Fruit fly (Drosophila melanogaster): ENCODE data around the gene yellow-e2.
A peak's percentile ranks its signal among the peaks of the same experiment; 100 is the strongest.

Gene yellow-e2

dm6 chr3R:13419979-13420378 lies 13.2 kb upstream of the yellow-e2 start, which contains the start of gene Ir87a:
Gene Ir87a (plus strand): TSS chr3R:13420279.
- TF ChIP-seq CG8478 (optimal IDR thresholded peaks at IDR 0.05) (no peak), CTCF (optimal IDR thresholded peaks at IDR 0.05) (no peak)

- no peak for TF ChIP-seq CTCF (optimal IDR thresholded peaks at IDR 0.05)
Measured at dm6 chr3R:13417067-13417595, 10.3 kb upstream of the yellow-e2 start.

dm6 chr3R:13415186-13415585 lies 8.4 kb upstream of the yellow-e2 start, which contains the start of gene yellow-e:
Gene yellow-e (minus strand): TSS chr3R:13415286.
- TF ChIP-seq CG8478 (optimal IDR thresholded peaks at IDR 0.05) (no peak), CTCF (optimal IDR thresholded peaks at IDR 0.05) (no peak)

dm6 chr3R:13412704-13413103 lies 5.9 kb upstream of the yellow-e2 start:
- TF ChIP-seq CG8478 (optimal IDR thresholded peaks at IDR 0.05) (no peak), CTCF (optimal IDR thresholded peaks at IDR 0.05) (no peak)

dm6 chr3R:13404841-13405441 lies 1.9 kb downstream of the yellow-e2 start, which contains the start of gene yellow-e3:
Gene yellow-e3 (minus strand): TSS chr3R:13404870.
- no peak for TF ChIP-seq CTCF (optimal IDR thresholded peaks at IDR 0.05)

dm6 chr3R:13403032-13403459 lies 3.8 kb downstream of the yellow-e2 start, which contains the start of gene Dpm3:
Gene Dpm3 (minus strand): TSS chr3R:13403051.
- no peak for TF ChIP-seq CG8478 (optimal IDR thresholded peaks at IDR 0.05)
- peak; percentile 54 to 59 for TF ChIP-seq CTCF (optimal IDR thresholded peaks at IDR 0.05)

dm6 chr3R:13401722-13402296 lies 5.0 kb downstream of the yellow-e2 start, which contains the start of gene GILT1:
Gene GILT1 (minus strand): TSS chr3R:13401862.
- TF ChIP-seq CG8478 (optimal IDR thresholded peaks at IDR 0.05) = no peak
- TF ChIP-seq CTCF (optimal IDR thresholded peaks at IDR 0.05) = no peak

dm6 chr3R:13400902-13401721 lies 5.7 kb downstream of the yellow-e2 start:
- TF ChIP-seq CG8478 (optimal IDR thresholded peaks at IDR 0.05) = no peak
- no peak for TF ChIP-seq CTCF (optimal IDR thresholded peaks at IDR 0.05)

- TF ChIP-seq CTCF (optimal IDR thresholded peaks at IDR 0.05) (no peak), CG8478 (optimal IDR thresholded peaks at IDR 0.05) (no peak)
Measured at dm6 chr3R:13397535-13397934, 9.3 kb downstream of the yellow-e2 start, which contains the start of gene CG14377. Gene CG14377 (plus strand): TSS chr3R:13397835.

- TF ChIP-seq CG8478 (optimal IDR thresholded peaks at IDR 0.05) (no peak), CTCF (optimal IDR thresholded peaks at IDR 0.05) (no peak)
Measured at dm6 chr3R:13397040-13397439, 9.8 kb downstream of the yellow-e2 start, which contains the start of gene CG14374. Gene CG14374 (minus strand): TSS chr3R:13397140.

dm6 chr3R:13395133-13395532 lies 11.7 kb downstream of the yellow-e2 start, which contains the start of gene CCHa2:
Gene CCHa2 (minus strand): TSS chr3R:13395197.
- TF ChIP-seq CTCF (optimal IDR thresholded peaks at IDR 0.05) = no peak
- TF ChIP-seq CG8478 (optimal IDR thresholded peaks at IDR 0.05) = no peak

- TF ChIP-seq CG8478 (optimal IDR thresholded peaks at IDR 0.05) = no peak
Measured at dm6 chr3R:13393009-13393408, 13.8 kb downstream of the yellow-e2 start.

- no peak for TF ChIP-seq CG8478 (optimal IDR thresholded peaks at IDR 0.05)
- no peak for TF ChIP-seq CTCF (optimal IDR thresholded peaks at IDR 0.05)
Measured at dm6 chr3R:13390490-13390889, 16.3 kb downstream of the yellow-e2 start.

- TF ChIP-seq CTCF (optimal IDR thresholded peaks at IDR 0.05) = no peak
- TF ChIP-seq CG8478 (optimal IDR thresholded peaks at IDR 0.05) = no peak
Measured at dm6 chr3R:13388160-13388870, 18.5 kb downstream of the yellow-e2 start, which contains the start of gene CG9799. Gene CG9799 (minus strand): TSS chr3R:13388709.
